Fruit fly (Drosophila melanogaster): ENCODE results near the gene TFAM.

Gene TFAM

dm6 chr3R:20565546-20565948 lies 11.3 kb downstream of the TFAM start (continued):
- no peak for TF ChIP-seq Hr39 (GFP tag; optimal IDR thresholded peaks at IDR 0.05)
- peak; percentile 49 to 51 for TF ChIP-seq ss (GFP tag; optimal IDR thresholded peaks at IDR 0.05)
- TF ChIP-seq Ets96B (tag; optimal IDR thresholded peaks at IDR 0.05), result no peak
- TF ChIP-seq CG11294 (GFP tag; IDR thresholded peaks at IDR 0.05), result no peak
- TF ChIP-seq Eip75B (GFP tag; optimal IDR thresholded peaks at IDR 0.05), result peak; percentile 39
- TF ChIP-seq CG8319 (GFP tag; optimal IDR thresholded peaks at IDR 0.05), result no peak
- peak; percentile 97 for TF ChIP-seq Blimp-1 (GFP tag; optimal IDR thresholded peaks at IDR 0.05)
- peak; percentile 44; the same call in 1 of the 3 replicates for TF ChIP-seq CG8119 (GFP tag; IDR thresholded peaks at IDR 0.05)
- TF ChIP-seq CG32006 (GFP tag; optimal IDR thresholded peaks at IDR 0.05), result peak; percentile 2
- no peak for TF ChIP-seq net (GFP tag; optimal IDR thresholded peaks at IDR 0.05)
- no peak for TF ChIP-seq Smox (GFP tag; optimal IDR thresholded peaks at IDR 0.05)
- TF ChIP-seq CG6163 (GFP tag; IDR thresholded peaks at IDR 0.05), result peak; percentile 47; the same call in 1 of the 3 replicates
- no peak for TF ChIP-seq CG4318 (GFP tag; optimal IDR thresholded peaks at IDR 0.05)
- no peak for TF ChIP-seq achi (GFP tag; optimal IDR thresholded peaks at IDR 0.05)
- TF ChIP-seq fkh (GFP tag; optimal IDR thresholded peaks at IDR 0.05), result no peak
- TF ChIP-seq CG6276 (GFP tag; optimal IDR thresholded peaks at IDR 0.05), result peak; percentile 20
- TF ChIP-seq CG16779 (tag; optimal IDR thresholded peaks at IDR 0.05), result peak; percentile 35
- TF ChIP-seq Ets21C (GFP tag; optimal IDR thresholded peaks at IDR 0.05), result no peak
- no peak for TF ChIP-seq fd59A (GFP tag; optimal IDR thresholded peaks at IDR 0.05)
- peak; percentile 73 for TF ChIP-seq Eip78C (GFP tag)
- no peak for TF ChIP-seq CG6792 (GFP tag; optimal IDR thresholded peaks at IDR 0.05)
- TF ChIP-seq Sox15 (GFP tag; optimal IDR thresholded peaks at IDR 0.05), result no peak
- TF ChIP-seq Sox14 (GFP tag; optimal IDR thresholded peaks at IDR 0.05), result peak; percentile 2
- TF ChIP-seq topi (GFP tag; optimal IDR thresholded peaks at IDR 0.05), result no peak
- TF ChIP-seq esn (GFP tag; optimal IDR thresholded peaks at IDR 0.05), result no peak
- TF ChIP-seq Hr38 (GFP tag; optimal IDR thresholded peaks at IDR 0.05), result no peak
- no peak for TF ChIP-seq lz (GFP tag; optimal IDR thresholded peaks at IDR 0.05)
- no peak for TF ChIP-seq cyc (GFP tag; optimal IDR thresholded peaks at IDR 0.05)
- no peak for TF ChIP-seq CG11902 (GFP tag; optimal IDR thresholded peaks at IDR 0.05)
- no peak for TF ChIP-seq CG10631 (GFP tag; optimal IDR thresholded peaks at IDR 0.05)
- no peak for TF ChIP-seq acj6 (GFP tag; optimal IDR thresholded peaks at IDR 0.05)
- TF ChIP-seq dac (GFP tag; optimal IDR thresholded peaks at IDR 0.05), result no peak

dm6 chr3R:20563830-20564421 lies 12.9 kb downstream of the TFAM start, which contains the start of gene CG10877:
Gene CG10877 (minus strand): TSS chr3R:20564067.
- TF ChIP-seq Eip78C (GFP tag), result peak; percentile 68
- TF ChIP-seq ss (GFP tag; optimal IDR thresholded peaks at IDR 0.05), result peak; percentile 57 to 59
- TF ChIP-seq CG15336 (GFP tag; IDR thresholded peaks at IDR 0.05), result no peak
- TF ChIP-seq CG6276 (GFP tag; optimal IDR thresholded peaks at IDR 0.05), result peak; percentile 1
- TF ChIP-seq dsx (GFP tag; optimal IDR thresholded peaks at IDR 0.05; ENCODE audit: poor library complexity, severe bottlenecking), result peak; percentile 33
- TF ChIP-seq fkh (GFP tag; optimal IDR thresholded peaks at IDR 0.05), result peak; percentile 15
- peak; percentile 30 for TF ChIP-seq net (GFP tag; optimal IDR thresholded peaks at IDR 0.05)
- no peak for TF ChIP-seq CG10669 (GFP tag; optimal IDR thresholded peaks at IDR 0.05)
- peak; percentile 64 for TF ChIP-seq vri (GFP tag; optimal IDR thresholded peaks at IDR 0.05)
- no peak for TF ChIP-seq CG8319 (GFP tag; optimal IDR thresholded peaks at IDR 0.05)
- peak; percentile 42 for TF ChIP-seq CG6808 (GFP tag; optimal IDR thresholded peaks at IDR 0.05)
- TF ChIP-seq Blimp-1 (GFP tag; optimal IDR thresholded peaks at IDR 0.05), result peak; percentile 87
- TF ChIP-seq CG6792 (GFP tag; optimal IDR thresholded peaks at IDR 0.05), result no peak
- no peak for TF ChIP-seq CG8632 (GFP tag; optimal IDR thresholded peaks at IDR 0.05)
- TF ChIP-seq CG11762 (GFP tag; optimal IDR thresholded peaks at IDR 0.05; ENCODE audit: insufficient read depth), result no peak

All from whole organism, prepupa.